Worm (Caenorhabditis elegans): ENCODE data around the gene nhr-152.

Gene nhr-152

DNA sequence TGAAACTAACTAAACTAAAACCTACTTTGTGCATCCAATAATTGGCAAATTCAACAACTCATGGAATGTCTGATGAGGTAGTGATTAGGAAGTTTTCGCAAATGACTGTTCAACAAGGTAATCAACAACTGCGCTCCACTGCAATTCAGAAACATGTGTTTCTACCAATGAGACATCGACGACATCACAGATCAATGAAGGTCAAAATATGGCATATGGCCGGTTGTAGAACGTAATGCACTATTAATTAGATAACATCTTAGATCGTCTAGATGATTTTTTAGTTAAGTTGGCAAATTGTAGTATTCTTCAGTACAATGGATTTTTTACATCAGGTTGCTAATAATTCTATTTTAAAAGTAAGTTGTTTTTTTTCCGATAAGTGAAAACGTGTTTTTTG is at the start of gene nhr-152, which contains the start of gene nhr-94:
nhr-152 (plus strand) TSS at position 162 of the 400 bp plus-strand sequence.
nhr-94 (minus strand) TSS at position 147 of the 400 bp plus-strand sequence.
- TF ChIP-seq flt-1 (GFP tag; IDR thresholded peaks at IDR 0.05) (no peak), cog-1 (tag; optimal IDR thresholded peaks at IDR 0.05) (no peak), ztf-29 (GFP tag; IDR thresholded peaks at IDR 0.05) (no peak), med-1 (GFP tag; optimal IDR thresholded peaks at IDR 0.05; ENCODE audit: insufficient read depth) (no peak), T22C8.4 (GFP tag; IDR thresholded peaks at IDR 0.05) (no peak), ztf-23 (GFP tag; IDR thresholded peaks at IDR 0.05) (no peak), tab-1 (GFP tag; IDR thresholded peaks at IDR 0.05) (no peak), klf-2 (GFP tag; conservative IDR thresholded peaks at IDR 0.05) (no peak), ref-1 (GFP tag; conservative IDR thresholded peaks at IDR 0.05) (no peak)

DNA sequence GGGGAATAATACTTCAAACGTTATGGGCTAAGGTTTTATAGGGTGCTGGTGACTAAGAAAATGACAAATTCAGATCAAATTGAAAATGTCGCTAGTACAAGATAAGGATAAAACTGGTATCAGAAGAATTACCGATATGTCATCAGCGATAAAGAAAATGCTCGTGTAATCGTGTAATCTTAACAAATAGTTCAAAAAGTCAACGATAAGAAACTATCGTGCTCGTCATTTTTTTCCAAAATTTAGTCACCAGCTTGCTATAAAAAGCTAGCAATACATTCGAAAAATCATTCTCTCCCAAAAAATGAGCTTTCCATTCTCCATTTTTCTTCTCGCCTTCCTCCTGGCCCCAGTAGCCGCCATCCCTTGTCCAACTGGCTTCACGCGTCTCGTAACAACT is 48.3 kb upstream of the nhr-152 start, which contains the start of gene clec-45:
clec-45 (plus strand) TSS at position 301 of the 400 bp plus-strand sequence.
- no peak for TF ChIP-seq med-1 (GFP tag; optimal IDR thresholded peaks at IDR 0.05; ENCODE audit: insufficient read depth)
- no peak for TF ChIP-seq tab-1 (GFP tag; IDR thresholded peaks at IDR 0.05)

DNA sequence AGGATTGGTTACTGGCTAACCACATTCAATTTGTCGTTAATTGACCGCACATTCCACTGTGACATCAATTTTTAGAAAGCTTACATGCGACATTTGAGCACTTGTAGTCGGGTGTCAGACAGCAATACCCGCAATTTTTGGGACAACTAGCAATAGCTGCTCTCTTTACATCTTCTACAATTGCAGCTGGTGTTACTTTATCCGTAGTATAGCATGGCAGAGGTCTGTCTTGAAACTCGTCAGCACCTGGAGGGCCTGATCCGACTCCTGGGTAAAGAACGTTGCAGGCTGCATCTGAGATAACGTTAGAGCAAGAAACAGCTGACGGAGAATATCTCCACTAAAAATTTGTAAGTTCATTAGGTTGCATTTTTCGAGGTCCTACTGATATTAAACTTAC is 46.8 kb upstream of the nhr-152 start:
- TF ChIP-seq ref-1 (GFP tag; conservative IDR thresholded peaks at IDR 0.05) (no peak), T22C8.4 (GFP tag; IDR thresholded peaks at IDR 0.05) (no peak), klf-2 (GFP tag; conservative IDR thresholded peaks at IDR 0.05) (no peak), ztf-29 (GFP tag; IDR thresholded peaks at IDR 0.05) (no peak), ztf-23 (GFP tag; IDR thresholded peaks at IDR 0.05) (no peak), med-1 (GFP tag; optimal IDR thresholded peaks at IDR 0.05; ENCODE audit: insufficient read depth) (no peak), tab-1 (GFP tag; IDR thresholded peaks at IDR 0.05) (no peak), cog-1 (tag; optimal IDR thresholded peaks at IDR 0.05) (no peak), flt-1 (GFP tag; IDR thresholded peaks at IDR 0.05) (no peak)

DNA sequence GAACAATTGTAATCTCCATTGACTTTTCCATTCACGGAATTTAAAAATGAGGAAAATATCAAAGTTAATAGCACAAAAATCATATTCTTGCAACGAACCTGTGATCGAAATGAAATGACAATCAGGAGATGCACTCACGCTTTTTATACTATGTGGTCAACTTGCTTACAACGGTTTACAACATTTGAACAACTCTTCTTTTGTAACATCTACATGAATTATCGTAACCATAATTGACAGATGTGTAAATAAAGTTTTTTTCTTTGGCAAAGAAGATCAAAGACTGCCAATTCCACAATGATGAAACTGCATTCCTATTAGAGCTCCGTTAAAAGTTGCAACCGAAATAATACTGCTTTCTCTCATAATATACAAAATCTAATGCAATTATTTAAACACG is 46.4 kb upstream of the nhr-152 start, which contains the start of gene F07C4.10:
F07C4.10 (minus strand) TSS at position 101 of the 400 bp plus-strand sequence.
- no peak for TF ChIP-seq klf-2 (GFP tag; conservative IDR thresholded peaks at IDR 0.05)
- no peak for TF ChIP-seq cog-1 (tag; optimal IDR thresholded peaks at IDR 0.05)
- no peak for TF ChIP-seq tab-1 (GFP tag; IDR thresholded peaks at IDR 0.05)
- no peak for TF ChIP-seq ztf-23 (GFP tag; IDR thresholded peaks at IDR 0.05)
- no peak for TF ChIP-seq flt-1 (GFP tag; IDR thresholded peaks at IDR 0.05)
- TF ChIP-seq ztf-29 (GFP tag; IDR thresholded peaks at IDR 0.05), result no peak
- TF ChIP-seq T22C8.4 (GFP tag; IDR thresholded peaks at IDR 0.05), result no peak
- no peak for TF ChIP-seq ref-1 (GFP tag; conservative IDR thresholded peaks at IDR 0.05)
- no peak for TF ChIP-seq med-1 (GFP tag; optimal IDR thresholded peaks at IDR 0.05; ENCODE audit: insufficient read depth)

DNA sequence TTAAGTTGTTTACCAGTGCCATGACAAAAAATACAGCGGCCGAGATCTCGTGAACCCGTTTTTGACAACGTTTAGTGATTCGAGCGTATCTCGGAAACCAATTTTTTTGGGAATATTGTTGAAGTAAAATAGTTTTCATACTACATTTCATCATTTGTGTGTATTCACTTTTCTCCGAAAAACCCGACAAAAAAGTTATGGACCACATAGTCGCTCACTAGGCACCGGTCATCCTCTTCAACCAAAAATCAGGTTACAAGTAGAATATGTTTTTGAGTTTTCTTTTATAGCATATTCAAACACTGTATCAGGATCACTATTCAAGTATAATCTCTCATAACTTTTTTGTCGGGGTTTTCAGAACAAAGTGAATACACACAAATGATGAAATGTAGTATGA is 44.4 kb upstream of the nhr-152 start:
- TF ChIP-seq flt-1 (GFP tag; IDR thresholded peaks at IDR 0.05) (no peak), med-1 (GFP tag; optimal IDR thresholded peaks at IDR 0.05; ENCODE audit: insufficient read depth) (no peak), ztf-29 (GFP tag; IDR thresholded peaks at IDR 0.05) (no peak), T22C8.4 (GFP tag; IDR thresholded peaks at IDR 0.05) (no peak), cog-1 (tag; optimal IDR thresholded peaks at IDR 0.05) (no peak)

DNA sequence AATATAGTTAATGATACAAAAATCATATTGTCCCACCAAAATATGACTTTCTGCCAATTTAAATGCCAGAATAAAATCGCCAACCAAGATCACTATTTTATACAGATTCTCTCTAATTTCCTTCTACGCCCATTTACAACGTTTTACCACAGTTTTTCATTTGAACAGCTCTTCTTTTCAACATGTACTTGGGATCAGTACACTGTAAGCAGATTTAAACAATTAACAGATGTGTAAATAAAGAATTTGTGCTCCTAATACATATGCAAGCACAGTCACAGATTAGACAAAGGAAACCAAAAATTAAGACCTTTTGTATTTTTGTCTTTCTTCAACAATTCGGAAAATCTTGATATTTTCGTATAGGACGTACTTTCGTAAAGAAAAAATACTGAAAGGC is 42.7 kb upstream of the nhr-152 start, which contains the start of gene F07C4.11:
F07C4.11 (minus strand) TSS at position 101 of the 400 bp plus-strand sequence.
- TF ChIP-seq ztf-29 (GFP tag; IDR thresholded peaks at IDR 0.05) (no peak), flt-1 (GFP tag; IDR thresholded peaks at IDR 0.05) (no peak), tab-1 (GFP tag; IDR thresholded peaks at IDR 0.05) (no peak), ztf-23 (GFP tag; IDR thresholded peaks at IDR 0.05) (no peak), cog-1 (tag; optimal IDR thresholded peaks at IDR 0.05) (no peak), med-1 (GFP tag; optimal IDR thresholded peaks at IDR 0.05; ENCODE audit: insufficient read depth) (no peak), klf-2 (GFP tag; conservative IDR thresholded peaks at IDR 0.05) (no peak), T22C8.4 (GFP tag; IDR thresholded peaks at IDR 0.05) (no peak), ref-1 (GFP tag; conservative IDR thresholded peaks at IDR 0.05) (no peak)

DNA sequence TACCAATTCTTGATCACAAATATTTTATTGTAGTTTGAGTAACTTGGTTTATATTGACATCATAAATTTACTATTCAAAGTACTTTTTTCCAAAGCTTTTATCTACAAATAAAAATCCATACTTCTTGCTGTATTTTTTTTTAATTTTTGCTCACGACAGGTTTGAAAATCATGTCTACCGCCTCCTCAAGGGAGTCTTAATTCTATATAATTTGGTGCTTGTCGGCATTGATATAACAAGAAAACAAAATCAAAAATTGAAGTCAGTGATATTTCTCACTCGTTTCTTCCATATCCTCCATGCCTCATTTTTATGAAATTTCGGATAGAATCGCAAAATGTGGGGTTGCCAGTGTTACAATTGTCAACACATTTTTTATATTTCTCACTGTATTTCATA is 40.7 kb upstream of the nhr-152 start, which contains the start of gene str-47:
str-47 (plus strand) TSS at position 301 of the 400 bp plus-strand sequence.
- TF ChIP-seq flt-1 (GFP tag; IDR thresholded peaks at IDR 0.05) (no peak), ztf-23 (GFP tag; IDR thresholded peaks at IDR 0.05) (no peak), med-1 (GFP tag; optimal IDR thresholded peaks at IDR 0.05; ENCODE audit: insufficient read depth) (no peak), ref-1 (GFP tag; conservative IDR thresholded peaks at IDR 0.05) (no peak), cog-1 (tag; optimal IDR thresholded peaks at IDR 0.05) (no peak), T22C8.4 (GFP tag; IDR thresholded peaks at IDR 0.05) (no peak), tab-1 (GFP tag; IDR thresholded peaks at IDR 0.05) (no peak), klf-2 (GFP tag; conservative IDR thresholded peaks at IDR 0.05) (no peak), ztf-29 (GFP tag; IDR thresholded peaks at IDR 0.05) (no peak)

DNA sequence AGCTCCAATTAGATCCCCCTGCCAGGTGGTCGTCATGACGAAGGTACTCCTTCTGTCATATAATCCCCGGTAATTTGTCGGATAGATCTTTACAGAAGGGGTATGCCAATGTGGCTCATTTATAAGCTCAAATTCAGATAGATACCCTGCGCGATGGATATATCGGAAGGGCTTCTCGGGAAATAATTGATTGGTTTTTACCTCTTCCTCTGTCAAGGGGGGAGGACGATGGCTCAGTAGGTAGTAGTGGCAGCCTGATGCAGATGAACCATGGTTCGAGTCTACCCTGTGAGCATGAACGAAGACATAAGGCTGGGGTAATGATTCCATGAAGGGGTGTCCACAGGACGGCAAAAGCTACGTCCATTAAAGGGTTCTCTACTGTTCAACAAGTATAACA is 39.0 kb upstream of the nhr-152 start:
- no peak for TF ChIP-seq ztf-29 (GFP tag; IDR thresholded peaks at IDR 0.05)
- TF ChIP-seq flt-1 (GFP tag; IDR thresholded peaks at IDR 0.05), result no peak
- no peak for TF ChIP-seq klf-2 (GFP tag; conservative IDR thresholded peaks at IDR 0.05)
- no peak for TF ChIP-seq tab-1 (GFP tag; IDR thresholded peaks at IDR 0.05)
- TF ChIP-seq cog-1 (tag; optimal IDR thresholded peaks at IDR 0.05), result no peak
- no peak for TF ChIP-seq ref-1 (GFP tag; conservative IDR thresholded peaks at IDR 0.05)
- TF ChIP-seq T22C8.4 (GFP tag; IDR thresholded peaks at IDR 0.05), result no peak

DNA sequence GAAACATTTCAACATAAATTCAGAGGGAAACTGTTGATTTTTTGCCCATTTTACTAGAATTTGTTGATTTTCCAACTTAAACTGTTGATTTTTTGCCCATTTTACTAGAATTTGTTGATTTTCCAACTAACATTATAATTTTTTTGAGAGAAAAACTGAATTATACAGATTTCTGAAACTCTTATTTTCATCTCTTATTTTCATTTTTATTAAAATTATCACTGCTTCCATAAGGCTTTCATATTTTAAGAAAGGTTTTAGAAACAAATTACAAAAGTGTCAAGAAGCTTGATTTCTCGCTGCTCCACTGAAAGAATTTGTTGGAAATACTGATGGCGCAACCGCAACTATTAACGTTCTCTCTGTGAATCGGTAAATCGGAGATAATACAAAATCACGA is 36.2 kb upstream of the nhr-152 start:
- TF ChIP-seq med-1 (GFP tag; optimal IDR thresholded peaks at IDR 0.05; ENCODE audit: insufficient read depth), result no peak
- no peak for TF ChIP-seq T22C8.4 (GFP tag; IDR thresholded peaks at IDR 0.05)
- no peak for TF ChIP-seq ztf-23 (GFP tag; IDR thresholded peaks at IDR 0.05)
- TF ChIP-seq klf-2 (GFP tag; conservative IDR thresholded peaks at IDR 0.05), result no peak
- no peak for TF ChIP-seq cog-1 (tag; optimal IDR thresholded peaks at IDR 0.05)
- no peak for TF ChIP-seq ref-1 (GFP tag; conservative IDR thresholded peaks at IDR 0.05)
- no peak for TF ChIP-seq flt-1 (GFP tag; IDR thresholded peaks at IDR 0.05)
- TF ChIP-seq ztf-29 (GFP tag; IDR thresholded peaks at IDR 0.05), result no peak
- TF ChIP-seq tab-1 (GFP tag; IDR thresholded peaks at IDR 0.05), result no peak

DNA sequence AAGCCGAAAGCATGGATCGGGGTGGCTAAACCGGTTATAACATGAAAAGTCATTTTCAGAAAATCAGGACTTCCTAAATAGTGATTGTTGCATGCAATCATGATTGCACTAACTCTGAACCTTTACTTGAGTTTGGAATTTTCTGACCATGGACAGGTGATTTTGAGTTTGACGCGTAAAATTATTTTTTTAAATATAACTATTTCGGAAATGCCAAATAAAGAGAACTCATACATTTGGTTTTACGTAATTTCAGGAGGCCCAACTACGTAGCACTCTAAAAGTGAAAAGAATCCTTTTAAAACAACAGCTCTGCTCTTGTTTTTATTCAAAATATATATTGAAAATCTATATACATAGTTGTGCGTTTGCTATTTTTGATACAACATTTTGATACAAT is 34.4 kb upstream of the nhr-152 start, which contains the start of gene srh-234:
srh-234 (minus strand) TSS at position 101 of the 400 bp plus-strand sequence.
- TF ChIP-seq med-1 (GFP tag; optimal IDR thresholded peaks at IDR 0.05; ENCODE audit: insufficient read depth) (no peak), T22C8.4 (GFP tag; IDR thresholded peaks at IDR 0.05) (no peak), cog-1 (tag; optimal IDR thresholded peaks at IDR 0.05) (no peak), klf-2 (GFP tag; conservative IDR thresholded peaks at IDR 0.05) (no peak), flt-1 (GFP tag; IDR thresholded peaks at IDR 0.05) (no peak), tab-1 (GFP tag; IDR thresholded peaks at IDR 0.05) (no peak), ref-1 (GFP tag; conservative IDR thresholded peaks at IDR 0.05) (no peak), ztf-29 (GFP tag; IDR thresholded peaks at IDR 0.05) (no peak), ztf-23 (GFP tag; IDR thresholded peaks at IDR 0.05) (no peak)

Data from whole organism, midembryonic.